Worm (Caenorhabditis elegans) whole organism, mixed stage, embryonic: ENCODE data around the gene tig-2.

Source experiments
- M03D4.4 ChIP-seq: sonication (generic microtip); optimal IDR thresholded peaks from 2 replicates; lab custom pipeline; 2017; ENCODE audit warnings: mild to moderate bottlenecking, missing genetic modification characterization, missing compliant biosample characterization
- bed-3 ChIP-seq: fragments of 200-800 bp; sonication (Bioruptor generic); optimal IDR thresholded peaks from 3 replicates; lab custom pipeline; 2018; ENCODE audit warnings: mild to moderate bottlenecking, missing genetic modification characterization, moderate library complexity, missing compliant biosample characterization
- blmp-1 ChIP-seq: fragments of 150-350 bp; optimal IDR thresholded peaks from 2 replicates; lab custom pipeline; 2014; ENCODE audit warnings: missing biosample characterization, missing genetic modification characterization
- ceh-83 ChIP-seq: fragments of 200-800 bp; sonication (Bioruptor generic); optimal IDR thresholded peaks from 2 replicates; lab custom pipeline; 2018; ENCODE audit warnings: mild to moderate bottlenecking, missing genetic modification characterization, missing compliant biosample characterization
- ces-1 ChIP-seq: fragments of 150-350 bp; optimal IDR thresholded peaks from 2 replicates; lab custom pipeline; 2014; ENCODE audit warnings: missing biosample characterization, missing genetic modification reagents, missing genetic modification characterization
- drap-1 ChIP-seq: fragments of 200-800 bp; sonication (Bioruptor generic); optimal IDR thresholded peaks from 3 replicates; lab custom pipeline; 2018; ENCODE audit warnings: mild to moderate bottlenecking, missing genetic modification characterization, missing compliant biosample characterization
- elt-1 ChIP-seq: sonication (generic microtip); optimal IDR thresholded peaks from 2 replicates; lab custom pipeline; 2017; ENCODE audit warnings: missing genetic modification characterization, mild to moderate bottlenecking, missing compliant biosample characterization, antibody characterized with exemption, moderate library complexity, borderline replicate concordance; ENCODE audit not compliant: insufficient read depth
- elt-3 ChIP-seq: fragments of 150-350 bp; optimal IDR thresholded peaks from 2 replicates; lab custom pipeline; 2014; ENCODE audit warnings: missing biosample characterization, missing genetic modification characterization
- flh-1 ChIP-seq: fragments of 200-800 bp; sonication (Bioruptor generic); optimal IDR thresholded peaks from 2 replicates; lab custom pipeline; 2018; ENCODE audit warnings: mild to moderate bottlenecking, missing genetic modification characterization, moderate library complexity, missing compliant biosample characterization
- hlh-1 ChIP-seq: fragments of 150-350 bp; optimal IDR thresholded peaks from 2 replicates; lab custom pipeline; 2014; ENCODE audit warnings: missing biosample characterization, missing genetic modification reagents, missing genetic modification characterization
- lin-13 ChIP-seq: fragments of 150-350 bp; optimal IDR thresholded peaks from 2 replicates; lab custom pipeline; 2014; ENCODE audit warnings: missing biosample characterization, missing genetic modification characterization
- lin-32 ChIP-seq: fragments of 200-800 bp; sonication (Bioruptor generic); optimal IDR thresholded peaks from 2 replicates; lab custom pipeline; 2018; ENCODE audit warnings: mild to moderate bottlenecking, missing genetic modification characterization, missing compliant biosample characterization
- mab-5 ChIP-seq: fragments of 150-350 bp; optimal IDR thresholded peaks from 2 replicates; lab custom pipeline; 2014; ENCODE audit warnings: missing biosample characterization, missing genetic modification characterization
- nhr-12 ChIP-seq: fragments of 150-350 bp; optimal IDR thresholded peaks from 2 replicates; lab custom pipeline; 2014; ENCODE audit warnings: missing biosample characterization, missing genetic modification characterization
- nhr-2 ChIP-seq: fragments of 150-350 bp; optimal IDR thresholded peaks from 2 replicates; lab custom pipeline; 2014; ENCODE audit warnings: missing biosample characterization, missing genetic modification characterization
- nhr-237 ChIP-seq: fragments of 150-350 bp; optimal IDR thresholded peaks from 2 replicates; lab custom pipeline; 2014; ENCODE audit warnings: missing biosample characterization, missing genetic modification characterization
- nhr-28 ChIP-seq: fragments of 150-350 bp; optimal IDR thresholded peaks from 2 replicates; lab custom pipeline; 2014; ENCODE audit warnings: missing biosample characterization, missing genetic modification characterization
- nhr-76 ChIP-seq: sonication (generic microtip); optimal IDR thresholded peaks from 2 replicates; lab custom pipeline; 2017; ENCODE audit warnings: missing biosample characterization, missing genetic modification characterization
- sem-2 ChIP-seq: fragments of 200-800 bp; sonication (Bioruptor generic); optimal IDR thresholded peaks from 2 replicates; lab custom pipeline; 2018; ENCODE audit warnings: mild to moderate bottlenecking, missing genetic modification characterization, missing compliant biosample characterization
- sptf-1 ChIP-seq: sonication (generic microtip); optimal IDR thresholded peaks from 2 replicates; lab custom pipeline; 2017; ENCODE audit warnings: mild to moderate bottlenecking, missing genetic modification characterization, moderate library complexity, missing compliant biosample characterization
- tbx-8 ChIP-seq: fragments of 200-800 bp; sonication (Bioruptor generic); optimal IDR thresholded peaks from 2 replicates; lab custom pipeline; 2018; ENCODE audit warnings: mild to moderate bottlenecking, missing genetic modification characterization, moderate library complexity, missing compliant biosample characterization
- unc-120 ChIP-seq: sonication (generic microtip); optimal IDR thresholded peaks from 2 replicates; lab custom pipeline; 2017; ENCODE audit warnings: missing genetic modification characterization, missing compliant biosample characterization; ENCODE audit not compliant: poor library complexity, severe bottlenecking
- unc-39 ChIP-seq: fragments of 150-350 bp; optimal IDR thresholded peaks from 2 replicates; lab custom pipeline; 2014; ENCODE audit warnings: missing biosample characterization, missing genetic modification characterization
- unc-62 ChIP-seq: fragments of 150-350 bp; optimal IDR thresholded peaks from 2 replicates; lab custom pipeline; 2014; ENCODE audit warnings: missing biosample characterization, missing genetic modification reagents, missing genetic modification characterization
- ztf-11 ChIP-seq: fragments of 150-350 bp; optimal IDR thresholded peaks from 2 replicates; lab custom pipeline; 2014; ENCODE audit warnings: missing biosample characterization, missing genetic modification characterization

Gene tig-2

ce11 chrV:4700189-4700588 lies 29.8 kb downstream of the tig-2 start, which contains the start of gene ZC266.1:
ZC266.1 (minus strand) TSS chrV:4700289.
- TF ChIP-seq ztf-11 (tag; lab: Kevin White, UChicago) (no peak), drap-1 (GFP tag; lab: Kevin White, UChicago) (no peak), hlh-1 (tag; lab: Kevin White, UChicago) (no peak), elt-1 (tag; lab: Kevin White, UChicago) (no peak), ceh-83 (no peak), flh-1 (GFP tag; lab: Kevin White, UChicago) (no peak), blmp-1 (no peak), unc-62 (GFP tag; lab: Kevin White, UChicago) (no peak), nhr-237 (no peak), tbx-8 (GFP tag; lab: Kevin White, UChicago) (no peak), elt-3 (tag; lab: Kevin White, UChicago) (no peak), sem-2 (GFP tag; lab: Kevin White, UChicago) (no peak), bed-3 (GFP tag; lab: Kevin White, UChicago) (no peak), M03D4.4 (no peak), unc-39 (tag; lab: Kevin White, UChicago) (no peak), nhr-2 (tag; lab: Kevin White, UChicago) (no peak), nhr-76 (no peak), nhr-12 (tag; lab: Kevin White, UChicago) (no peak), nhr-28 (tag; lab: Kevin White, UChicago) (no peak), sptf-1 (tag; lab: Kevin White, UChicago) (no peak)

DNA sequence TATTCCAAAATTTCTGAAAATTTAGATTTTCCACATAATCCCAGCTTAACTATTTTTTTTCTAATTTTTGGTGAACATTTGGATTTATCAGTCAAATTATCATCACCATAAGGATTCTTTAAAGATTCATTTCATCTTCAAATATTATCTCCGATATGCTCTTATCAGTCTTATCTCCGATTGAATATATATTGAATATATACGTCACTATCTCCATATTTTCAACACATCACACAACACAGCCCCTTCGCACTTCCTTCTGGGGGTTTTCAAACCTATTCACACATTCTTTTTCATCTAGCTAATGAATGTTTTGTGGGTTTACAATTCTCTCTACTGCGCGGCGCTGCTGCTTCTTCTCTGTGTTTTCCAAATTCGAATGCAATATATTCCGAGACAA lies 31.3 kb downstream of the tig-2 start:
- TF ChIP-seq lin-32 (no peak), elt-3 (tag; lab: Kevin White, UChicago) (peak; percentile 82), elt-1 (tag; lab: Kevin White, UChicago) (peak; percentile 52)

- TF ChIP-seq bed-3 (GFP tag; lab: Kevin White, UChicago) (no peak), elt-1 (tag; lab: Kevin White, UChicago) (peak; percentile 92)
Observed at ce11 chrV:4694466-4695092, 35.4 kb downstream of the tig-2 start.

DNA sequence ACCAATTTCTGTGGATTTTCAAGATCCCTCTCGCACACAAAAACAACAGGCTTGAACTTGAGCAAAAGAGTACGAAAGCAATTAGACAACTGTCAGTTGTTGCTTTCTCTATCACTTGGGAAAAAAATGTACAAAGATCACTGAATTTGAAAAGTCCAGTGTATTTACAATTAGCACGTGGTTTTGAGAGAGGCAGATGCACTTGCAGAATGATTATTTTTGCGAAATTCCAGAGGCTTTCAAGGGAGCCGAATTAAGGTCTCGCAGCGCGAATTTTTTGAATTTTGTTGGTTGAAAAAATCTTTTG lies 36.7 kb downstream of the tig-2 start:
- TF ChIP-seq mab-5 (tag; lab: Kevin White, UChicago) (no peak), lin-32 (no peak), elt-1 (tag; lab: Kevin White, UChicago) (no peak), hlh-1 (tag; lab: Kevin White, UChicago) (peak; percentile 43)
- TF ChIP-seq, all 35 proteins: peak for 1

DNA sequence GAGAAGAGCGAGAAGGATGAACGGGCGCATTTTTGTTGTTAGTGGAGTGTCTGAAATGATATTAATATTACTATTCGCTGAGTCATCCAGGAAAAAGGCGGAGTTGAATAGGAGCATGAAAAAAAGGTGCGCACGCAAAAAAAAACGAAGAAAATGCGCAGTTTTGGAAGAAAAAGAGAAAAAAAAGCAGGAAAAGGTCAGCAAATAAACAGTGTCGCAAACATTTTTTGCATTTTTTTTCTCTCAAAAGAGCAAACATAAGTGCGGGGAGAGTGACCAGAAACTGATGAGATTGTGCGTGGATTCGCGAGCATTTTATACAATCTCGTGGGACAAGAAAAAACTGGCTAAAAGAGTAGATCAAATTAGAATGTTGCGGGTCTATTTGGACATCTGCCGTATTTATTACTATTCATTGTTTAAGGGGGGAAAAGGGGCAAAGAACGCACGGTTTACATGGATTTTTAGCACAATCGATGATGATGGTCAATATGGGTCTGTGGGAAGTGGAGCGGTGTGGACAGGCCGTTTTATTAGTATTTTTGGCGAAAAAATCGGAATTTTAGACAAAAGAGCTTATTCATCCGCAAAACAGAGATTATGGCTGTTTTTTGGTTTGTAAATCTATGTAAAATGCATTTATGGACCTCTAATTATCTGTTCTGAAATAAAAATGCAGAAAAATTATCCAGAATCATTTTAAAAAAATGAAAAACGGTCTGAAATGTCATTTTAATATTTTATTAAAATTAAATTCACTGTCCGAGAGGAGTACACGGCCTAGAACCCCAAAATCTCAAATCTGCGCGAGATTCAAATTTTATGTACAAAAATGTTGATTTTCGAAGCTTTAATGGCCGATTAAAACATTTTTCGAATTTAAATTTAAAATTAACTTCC lies 37.3 kb downstream of the tig-2 start, which contains the start of gene cpg-8:
Gene cpg-8, minus strand, starts transcription at position 51 of the 900 bp plus-strand sequence.
- TF ChIP-seq blmp-1 = no peak

ce11 chrV:4691657-4692056 lies 38.3 kb downstream of the tig-2 start:
- TF ChIP-seq bed-3 (GFP tag; lab: Kevin White, UChicago) = no peak

DNA sequence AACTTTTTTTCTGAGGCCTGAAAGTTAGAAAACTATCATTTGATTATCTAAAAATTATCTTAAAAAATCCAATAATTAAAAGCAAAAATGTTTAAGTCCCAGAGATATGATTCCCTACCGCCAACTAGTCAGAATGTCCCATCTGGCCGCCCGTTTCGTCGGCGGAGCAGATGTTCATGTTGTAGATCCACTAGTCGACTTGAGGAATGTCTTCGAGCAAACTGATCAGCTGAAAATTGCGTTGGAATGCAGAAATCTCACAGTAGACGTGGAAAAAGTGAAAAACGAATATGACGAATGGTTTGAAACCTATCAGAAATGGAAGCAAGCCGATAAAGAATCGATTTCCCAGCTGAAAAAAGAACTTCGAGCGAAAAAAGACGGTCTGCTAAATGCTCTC lies 40.7 kb downstream of the tig-2 start, which contains the start of gene K03B4.1:
Gene K03B4.1, plus strand, starts transcription at position 97 of the 400 bp plus-strand sequence.
- TF ChIP-seq ces-1 (no peak), tbx-8 (GFP tag; lab: Kevin White, UChicago) (no peak), lin-13 (no peak), ztf-11 (tag; lab: Kevin White, UChicago) (no peak), unc-120 (tag; lab: Kevin White, UChicago) (no peak), nhr-76 (no peak), lin-32 (no peak), hlh-1 (tag; lab: Kevin White, UChicago) (no peak), blmp-1 (no peak)
